Worm (Caenorhabditis elegans) whole organism, young adult: ENCODE results near the gene F27E5.8.

Experiments used
- B0019.2 ChIP-seq: fragments of 200-800 bp; sonication (Bioruptor generic); conservative IDR thresholded peaks from 2 replicates; pipeline ENCODE4 v1.3.6; 2022; ENCODE audit warnings: missing genetic modification reagents, missing genetic modification characterization, missing compliant biosample characterization
- B0035.1 ChIP-seq: sonication (generic microtip); optimal IDR thresholded peaks from 2 replicates; lab custom pipeline; 2016; ENCODE audit warnings: missing genetic modification characterization, mild to moderate bottlenecking, missing compliant biosample characterization, missing genotype, missing genetic modification reagents
- C17E4.6 ChIP-seq: fragments of 200-800 bp; sonication (Bioruptor generic); IDR thresholded peaks from 2 replicates; pipeline ENCODE4 v1.3.6; 2022; ENCODE audit warnings: missing genetic modification reagents, missing genetic modification characterization, missing compliant biosample characterization
- F10E7.11 ChIP-seq: sonication (generic microtip); optimal IDR thresholded peaks from 2 replicates; lab custom pipeline; 2017; ENCODE audit warnings: mild to moderate bottlenecking, missing genetic modification characterization, moderate library complexity, missing compliant biosample characterization
- F33H1.4 ChIP-seq: fragments of 200-800 bp; sonication (Bioruptor generic); IDR thresholded peaks from 2 replicates; pipeline ENCODE4 v1.3.6; 2022; ENCODE audit warnings: missing genetic modification reagents, missing genetic modification characterization, missing compliant biosample characterization
- F49E8.2 ChIP-seq: sonication (generic microtip); optimal IDR thresholded peaks from 3 replicates; lab custom pipeline; 2017; ENCODE audit warnings: missing genetic modification characterization, mild to moderate bottlenecking, missing compliant biosample characterization, antibody characterized with exemption, moderate library complexity; ENCODE audit not compliant: insufficient read depth
- F57C9.4 ChIP-seq: sonication (generic microtip); optimal IDR thresholded peaks from 2 replicates; lab custom pipeline; 2017; ENCODE audit warnings: mild to moderate bottlenecking, missing genetic modification characterization, missing compliant biosample characterization
- Y56A3A.18 ChIP-seq: fragments of 200-800 bp; sonication (Bioruptor generic); IDR thresholded peaks from 2 replicates; pipeline ENCODE4 v1.3.6; 2022; ENCODE audit warnings: missing genetic modification reagents, missing genetic modification characterization, missing compliant biosample characterization
- Y79H2A.3 ChIP-seq: fragments of 200-800 bp; sonication (Bioruptor generic); conservative IDR thresholded peaks from 2 replicates; pipeline ENCODE4 v1.3.6; 2022; ENCODE audit warnings: missing genetic modification reagents, missing genetic modification characterization, missing compliant biosample characterization
- ama-1 ChIP-seq, 3 experiments: fragments of 150-350 bp in 1 of 3; sonication (generic microtip) in 2 of 3; optimal IDR thresholded peaks; 2 replicates each; lab custom pipeline; 2014 to 2018; ENCODE audit warnings: missing biosample characterization in 2 of 3, missing genetic modification characterization in 2 of 3, missing genetic modification reagents in 2 of 3
- atf-7 ChIP-seq: sonication (generic microtip); optimal IDR thresholded peaks from 2 replicates; lab custom pipeline; 2017; ENCODE audit warnings: mild to moderate bottlenecking, missing genetic modification characterization, missing compliant biosample characterization
- athp-1 ChIP-seq: sonication (generic microtip); optimal IDR thresholded peaks from 2 replicates; lab custom pipeline; 2017; ENCODE audit warnings: mild to moderate bottlenecking, missing genetic modification characterization, missing compliant biosample characterization
- die-1 ChIP-seq: sonication (generic microtip); optimal IDR thresholded peaks from 2 replicates; lab custom pipeline; 2016; ENCODE audit warnings: missing genotype, mild to moderate bottlenecking, missing genetic modification characterization, missing compliant biosample characterization
- dox-1 ChIP-seq: fragments of 200-800 bp; sonication (Bioruptor generic); IDR thresholded peaks from 2 replicates; pipeline ENCODE4 v1.3.6; 2022; ENCODE audit warnings: missing genetic modification reagents, missing genetic modification characterization, missing compliant biosample characterization
- dpl-1 ChIP-seq: fragments of 150-350 bp; optimal IDR thresholded peaks from 2 replicates; lab custom pipeline; 2014; ENCODE audit warnings: missing biosample characterization, missing genetic modification reagents, missing genetic modification characterization
- egl-18 ChIP-seq: fragments of 200-800 bp; sonication (Bioruptor generic); IDR thresholded peaks from 2 replicates; pipeline ENCODE4 v1.3.6; 2022; ENCODE audit warnings: missing genetic modification reagents, missing genetic modification characterization, missing compliant biosample characterization
- egl-44 ChIP-seq: fragments of 200-800 bp; sonication (Bioruptor generic); IDR thresholded peaks from 2 replicates; pipeline ENCODE4 v1.3.6; 2022; ENCODE audit warnings: missing genetic modification reagents, missing genetic modification characterization, missing compliant biosample characterization
- egrh-3 ChIP-seq: fragments of 200-800 bp; sonication (Bioruptor generic); IDR thresholded peaks from 2 replicates; pipeline ENCODE4 v1.3.6; 2022; ENCODE audit warnings: missing genetic modification reagents, missing genetic modification characterization, missing compliant biosample characterization
- ets-4 ChIP-seq: fragments of 200-800 bp; sonication (Bioruptor generic); optimal IDR thresholded peaks from 2 replicates; lab custom pipeline; 2018; ENCODE audit warnings: mild to moderate bottlenecking, missing genetic modification characterization, missing compliant biosample characterization
- fkh-3 ChIP-seq: sonication (generic microtip); optimal IDR thresholded peaks from 2 replicates; lab custom pipeline; 2016; ENCODE audit warnings: mild to moderate bottlenecking, missing genetic modification characterization, missing compliant biosample characterization
- hlh-12 ChIP-seq: sonication (generic microtip); optimal IDR thresholded peaks from 2 replicates; lab custom pipeline; 2016; ENCODE audit warnings: missing genetic modification characterization, missing compliant biosample characterization
- hrde-1 ChIP-seq: sonication (generic microtip); optimal IDR thresholded peaks from 2 replicates; lab custom pipeline; 2016; ENCODE audit warnings: missing genetic modification characterization, mild to moderate bottlenecking, missing compliant biosample characterization, moderate library complexity, missing genotype, missing genetic modification reagents, borderline replicate concordance
- lsy-27 ChIP-seq: sonication (generic microtip); optimal IDR thresholded peaks from 2 replicates; lab custom pipeline; 2017; ENCODE audit warnings: missing genetic modification characterization, mild to moderate bottlenecking, missing compliant biosample characterization, antibody characterized with exemption, missing genotype, borderline replicate concordance; ENCODE audit not compliant: insufficient read depth
- madf-10 ChIP-seq: sonication (generic microtip); optimal IDR thresholded peaks from 2 replicates; lab custom pipeline; 2016; ENCODE audit warnings: mild to moderate bottlenecking, missing genetic modification characterization, missing compliant biosample characterization
- nfya-1 ChIP-seq: sonication (generic microtip); optimal IDR thresholded peaks from 2 replicates; lab custom pipeline; 2017; ENCODE audit warnings: antibody characterized with exemption, missing compliant biosample characterization, missing genetic modification characterization, borderline replicate concordance; ENCODE audit not compliant: insufficient read depth
- nfyb-1 ChIP-seq: fragments of 200-800 bp; sonication (Bioruptor generic); IDR thresholded peaks from 2 replicates; pipeline ENCODE4 v1.3.6; 2022; ENCODE audit warnings: missing genetic modification reagents, missing genetic modification characterization, missing compliant biosample characterization
- nhr-80 ChIP-seq: sonication (generic microtip); optimal IDR thresholded peaks from 2 replicates; lab custom pipeline; 2016; ENCODE audit warnings: missing genetic modification characterization, missing compliant biosample characterization
- rec-8 ChIP-seq, 2 experiments: sonication (generic microtip); optimal IDR thresholded peaks; 2 replicates each; lab custom pipeline; 2016; ENCODE audit warnings: mild to moderate bottlenecking in 2 of 2, missing genetic modification characterization in 2 of 2, missing genetic modification reagents in 2 of 2, missing genotype in 2 of 2, missing biosample characterization in 1 of 2, missing compliant biosample characterization in 1 of 2, moderate library complexity in 1 of 2
- sdz-38 ChIP-seq: sonication (generic microtip); optimal IDR thresholded peaks from 2 replicates; lab custom pipeline; 2016; ENCODE audit warnings: missing genotype, missing genetic modification characterization, missing compliant biosample characterization
- sptf-2 ChIP-seq: fragments of 200-800 bp; sonication (Bioruptor generic); optimal IDR thresholded peaks from 2 replicates; lab custom pipeline; 2018; ENCODE audit warnings: mild to moderate bottlenecking, missing genetic modification characterization, missing compliant biosample characterization
- unc-62 ChIP-seq: fragments of 150-350 bp; optimal IDR thresholded peaks from 2 replicates; lab custom pipeline; 2014; ENCODE audit warnings: missing biosample characterization, missing genetic modification reagents, missing genetic modification characterization
- xnd-1 ChIP-seq: sonication (generic microtip); optimal IDR thresholded peaks from 2 replicates; lab custom pipeline; 2016; ENCODE audit warnings: missing genotype, missing genetic modification reagents, missing genetic modification characterization, missing compliant biosample characterization
- zfh-2 ChIP-seq: fragments of 200-800 bp; sonication (Bioruptor generic); conservative IDR thresholded peaks from 2 replicates; pipeline ENCODE4 v1.3.6; 2022; ENCODE audit warnings: missing genetic modification reagents, missing genetic modification characterization, missing compliant biosample characterization
- ztf-6 ChIP-seq: fragments of 200-800 bp; sonication (Bioruptor generic); IDR thresholded peaks from 2 replicates; pipeline ENCODE4 v1.3.6; 2022; ENCODE audit warnings: missing genetic modification reagents, missing genetic modification characterization, missing compliant biosample characterization

F27E5.8 gene

DNA sequence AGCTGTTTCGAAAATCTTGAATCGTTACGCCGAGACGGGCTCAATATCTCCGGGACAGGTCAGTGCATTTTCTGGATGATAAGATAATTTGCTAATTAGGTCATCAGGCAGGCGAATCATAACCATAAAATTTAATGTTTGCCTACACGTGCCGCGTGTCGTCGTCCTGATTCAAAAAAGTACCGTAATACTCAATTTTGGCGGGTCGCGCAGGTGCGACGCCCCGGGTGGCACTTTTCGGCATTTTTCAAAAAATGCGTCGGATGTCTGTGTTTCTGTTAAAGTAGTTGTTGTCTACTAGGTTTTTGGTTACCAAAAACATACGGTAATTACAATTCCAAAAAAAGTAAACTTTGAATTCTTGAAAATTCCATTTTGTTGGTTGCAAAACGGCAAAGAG, 20.2 kb upstream of the F27E5.8 start:
- no peak for TF ChIP-seq hlh-12 (tag; lab: Kevin White, UChicago)
- no peak for TF ChIP-seq ztf-6 (GFP tag; lab: Robert Waterston, UW)
- TF ChIP-seq nhr-80 (tag; lab: Kevin White, UChicago), result no peak

DNA sequence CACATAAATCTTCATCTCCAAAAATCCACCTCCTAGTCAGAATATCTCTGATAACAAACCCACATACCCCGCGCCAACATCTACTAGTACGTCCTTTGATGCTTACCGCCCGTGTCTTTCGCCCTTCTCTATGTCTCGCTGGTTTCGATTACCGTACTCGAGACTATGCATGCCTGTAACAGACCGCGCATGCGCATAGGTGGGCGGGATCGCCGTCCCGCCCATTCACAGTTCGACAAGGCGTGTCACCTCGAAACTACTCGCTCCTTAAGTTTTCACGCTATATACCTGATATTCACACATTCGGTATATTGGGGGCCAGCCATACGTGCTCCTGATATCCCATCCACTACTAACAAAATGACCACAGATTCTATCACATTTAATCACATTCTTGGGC, 19.2 kb upstream of the F27E5.8 start, which contains the start of gene pax-3:
pax-3 (plus strand) TSS at position 83 of the 400 bp plus-strand sequence.
- no peak for TF ChIP-seq lsy-27
- no peak for TF ChIP-seq egl-44 (GFP tag; lab: Robert Waterston, UW)
- no peak for TF ChIP-seq rec-8 (tag; optimal IDR thresholded peaks at IDR 0.05; lab: Kevin White, UChicago)
- TF ChIP-seq dpl-1 (GFP tag; lab: Kevin White, UChicago), result no peak
- TF ChIP-seq ama-1 (optimal IDR thresholded peaks at IDR 0.05; lab: Kevin White, UChicago), result no peak
- TF ChIP-seq ama-1 (GFP tag; optimal IDR thresholded peaks at IDR 0.05; lab: Kevin White, UChicago), result no peak
- no peak for TF ChIP-seq Y56A3A.18 (GFP tag; lab: Robert Waterston, UW)
- TF ChIP-seq zfh-2 (GFP tag; lab: Robert Waterston, UW), result 0 out of 2 replicates have a peak, but pooled peaks have one; percentile 31
- no peak for TF ChIP-seq dox-1 (GFP tag; lab: Robert Waterston, UW)
- TF ChIP-seq B0019.2, result no peak
- TF ChIP-seq sptf-2 (GFP tag; lab: Kevin White, UChicago), result no peak
- TF ChIP-seq F10E7.11 (tag; lab: Kevin White, UChicago), result no peak
- peak; percentile 23 for TF ChIP-seq ets-4 (GFP tag; lab: Kevin White, UChicago)

DNA sequence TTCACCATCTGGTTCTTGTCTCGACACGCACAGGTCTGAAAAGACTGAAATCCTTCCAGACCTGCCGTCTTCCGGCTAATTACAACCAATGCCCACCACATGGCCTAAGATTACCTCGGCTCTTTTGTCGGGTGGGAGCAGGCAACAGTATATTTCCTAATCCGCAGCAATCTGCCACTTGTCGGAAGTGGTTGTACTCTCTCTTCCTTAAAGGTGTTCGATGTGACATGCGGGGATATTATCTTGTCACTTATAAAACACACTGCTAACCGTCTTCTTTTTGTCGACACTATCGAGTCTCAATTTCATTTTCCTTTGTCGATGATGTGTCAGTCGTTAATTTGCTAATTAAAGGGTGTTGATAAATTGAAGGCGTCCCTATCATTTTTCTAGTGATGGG, 16.8 kb upstream of the F27E5.8 start, which contains the start of gene F27E5.3:
F27E5.3 (minus strand) TSS at position 101 of the 400 bp plus-strand sequence.
- no peak for TF ChIP-seq F33H1.4 (GFP tag; lab: Robert Waterston, UW)
- TF ChIP-seq B0035.1 (tag; lab: Kevin White, UChicago), result no peak
- TF ChIP-seq fkh-3 (tag; lab: Kevin White, UChicago), result no peak
- no peak for TF ChIP-seq nfyb-1 (GFP tag; lab: Robert Waterston, UW)
- no peak for TF ChIP-seq egrh-3 (GFP tag; lab: Robert Waterston, UW)
- TF ChIP-seq hrde-1 (tag; lab: Kevin White, UChicago), result no peak
- TF ChIP-seq nfya-1 (tag; lab: Kevin White, UChicago), result no peak
- no peak for TF ChIP-seq egl-18 (GFP tag; lab: Robert Waterston, UW)
- TF ChIP-seq C17E4.6 (GFP tag; lab: Robert Waterston, UW), result no peak
- no peak for TF ChIP-seq madf-10 (tag; lab: Kevin White, UChicago)
- TF ChIP-seq atf-7 (tag; lab: Kevin White, UChicago), result no peak
- TF ChIP-seq unc-62 (GFP tag; lab: Kevin White, UChicago), result no peak
- no peak for TF ChIP-seq sdz-38 (tag; lab: Kevin White, UChicago)
- TF ChIP-seq athp-1, result no peak
- no peak for TF ChIP-seq Y79H2A.3
- TF ChIP-seq xnd-1 (tag; lab: Kevin White, UChicago), result no peak
- TF ChIP-seq die-1 (tag; lab: Kevin White, UChicago), result no peak
- no peak for TF ChIP-seq F49E8.2 (tag; lab: Kevin White, UChicago)

DNA sequence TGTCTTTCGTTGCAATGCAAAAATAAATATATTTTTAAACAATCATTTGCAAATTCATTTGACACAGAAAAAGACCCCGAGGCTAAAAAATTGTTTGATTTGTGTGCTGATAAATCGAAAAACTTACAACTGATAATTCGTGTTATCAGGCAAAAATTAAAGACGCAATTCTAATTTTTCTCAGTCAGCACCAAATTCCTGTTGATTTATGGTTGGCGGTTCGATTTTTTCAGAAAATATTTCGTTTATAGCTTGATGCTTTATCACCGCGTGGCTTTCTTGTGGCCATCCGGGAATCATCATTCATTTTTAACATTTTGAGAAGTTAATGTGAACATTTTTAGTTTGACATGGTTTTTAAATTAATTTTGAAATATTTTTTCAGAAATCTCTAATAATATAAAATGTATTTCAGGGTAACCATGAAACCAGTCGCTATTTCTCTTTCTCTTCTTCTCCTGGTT, 11.9 kb upstream of the F27E5.8 start, which contains the start of gene asah-2:
asah-2 (plus strand) TSS at position 414 of the 464 bp plus-strand sequence.
- TF ChIP-seq F57C9.4 (tag; lab: Kevin White, UChicago), result no peak
- TF ChIP-seq nhr-80 (tag; lab: Kevin White, UChicago), result peak; percentile 68
